Worm (Caenorhabditis elegans) whole organism, midembryonic: Measurements from ENCODE around the gene ani-2.

ENCODE experiments used
- T22C8.4 ChIP-seq: fragments of 200-800 bp; sonication (Bioruptor generic); IDR thresholded peaks from 2 replicates; pipeline ENCODE4 v1.3.6; 2022; ENCODE audit warnings: missing genetic modification characterization, missing compliant biosample characterization
- cog-1 ChIP-seq: sonication (generic microtip); optimal IDR thresholded peaks from 2 replicates; lab custom pipeline; 2016; ENCODE audit warnings: missing genetic modification characterization, missing compliant biosample characterization
- flt-1 ChIP-seq: fragments of 200-800 bp; sonication (Bioruptor generic); IDR thresholded peaks from 2 replicates; pipeline ENCODE4 v1.3.6; 2022; ENCODE audit warnings: missing genetic modification characterization, missing compliant biosample characterization
- klf-2 ChIP-seq: fragments of 200-800 bp; sonication (Bioruptor generic); conservative IDR thresholded peaks from 2 replicates; pipeline ENCODE4 v1.3.6; 2022; ENCODE audit warnings: missing genetic modification reagents, missing genetic modification characterization, missing compliant biosample characterization
- med-1 ChIP-seq: sonication (generic microtip); optimal IDR thresholded peaks from 2 replicates; lab custom pipeline; 2017; ENCODE audit warnings: missing genetic modification characterization, mild to moderate bottlenecking, missing compliant biosample characterization, antibody characterized with exemption, missing genetic modification reagents; ENCODE audit not compliant: insufficient read depth
- ref-1 ChIP-seq: fragments of 200-800 bp; sonication (Bioruptor generic); conservative IDR thresholded peaks from 2 replicates; pipeline ENCODE4 v1.3.6; 2022; ENCODE audit warnings: missing genetic modification reagents, missing genetic modification characterization, missing compliant biosample characterization
- tab-1 ChIP-seq: fragments of 200-800 bp; sonication (Bioruptor generic); IDR thresholded peaks from 2 replicates; pipeline ENCODE4 v1.3.6; 2022; ENCODE audit warnings: missing genetic modification characterization, missing compliant biosample characterization
- ztf-23 ChIP-seq: fragments of 200-800 bp; sonication (Bioruptor generic); IDR thresholded peaks from 2 replicates; pipeline ENCODE4 v1.3.6; 2022; ENCODE audit warnings: missing genetic modification reagents, missing genetic modification characterization, missing compliant biosample characterization
- ztf-29 ChIP-seq: fragments of 200-800 bp; sonication (Bioruptor generic); IDR thresholded peaks from 2 replicates; pipeline ENCODE4 v1.3.6; 2022; ENCODE audit warnings: missing genetic modification reagents, missing genetic modification characterization, missing compliant biosample characterization

The ani-2 gene

DNA sequence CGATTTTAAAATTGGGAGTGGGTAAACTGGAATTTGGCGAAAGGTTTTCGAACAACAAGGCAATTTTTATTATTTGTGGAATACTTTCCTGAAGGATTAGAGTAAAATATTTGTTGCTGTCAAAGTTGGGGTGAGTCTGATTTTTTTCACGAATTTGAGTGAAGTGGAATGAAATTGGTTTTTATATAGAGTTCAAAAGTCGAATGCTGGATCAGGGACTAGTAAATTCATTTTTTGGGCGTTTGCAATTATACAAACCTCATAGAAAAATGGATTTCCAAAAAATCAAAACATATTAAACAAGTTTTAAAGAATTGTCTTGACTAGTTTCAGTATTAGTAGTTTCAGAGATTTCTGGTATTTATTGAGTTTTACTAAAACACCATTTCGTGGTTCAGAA is 25.2 kb downstream of the ani-2 start, which contains the start of gene C32D5.7:
C32D5.7 (minus strand) TSS at position 101 of the 400 bp plus-strand sequence.
- TF ChIP-seq klf-2, result no peak
- no peak for TF ChIP-seq tab-1 (GFP tag; lab: Robert Waterston, UW)
- no peak for TF ChIP-seq flt-1 (GFP tag; lab: Robert Waterston, UW)
- TF ChIP-seq ref-1 (GFP tag; lab: Robert Waterston, UW), result no peak
- no peak for TF ChIP-seq cog-1
- TF ChIP-seq ztf-23 (GFP tag; lab: Robert Waterston, UW), result no peak
- TF ChIP-seq T22C8.4, result no peak
- no peak for TF ChIP-seq ztf-29
- TF ChIP-seq med-1, result no peak

ce11 chrII:6339511-6339910 is 25.7 kb downstream of the ani-2 start:
- no peak for TF ChIP-seq T22C8.4
- TF ChIP-seq cog-1, result no peak
- no peak for TF ChIP-seq flt-1 (GFP tag; lab: Robert Waterston, UW)
- no peak for TF ChIP-seq tab-1 (GFP tag; lab: Robert Waterston, UW)
- no peak for TF ChIP-seq med-1
- TF ChIP-seq ztf-23 (GFP tag; lab: Robert Waterston, UW), result no peak
- no peak for TF ChIP-seq klf-2

DNA sequence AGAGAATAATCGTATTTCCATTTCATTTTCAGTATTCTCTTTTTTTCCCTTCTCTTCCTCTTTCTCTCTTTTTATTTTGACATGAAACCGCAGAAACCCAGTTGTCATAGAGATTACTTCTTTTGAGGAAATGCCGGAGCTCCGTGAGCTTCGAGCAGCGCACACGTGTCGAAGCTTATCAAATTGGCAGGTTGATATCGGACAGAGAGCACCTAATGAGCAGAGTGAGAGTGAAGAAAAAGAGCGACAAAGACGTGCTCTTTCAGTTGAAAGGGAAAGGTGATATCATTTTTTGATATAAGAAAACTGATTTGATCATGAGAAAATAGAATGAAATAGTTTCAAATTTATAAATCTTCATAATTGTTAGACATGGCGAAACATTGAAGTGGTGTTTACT is 29.8 kb downstream of the ani-2 start, which contains the start of gene C32D5.14:
C32D5.14 (plus strand) TSS at position 131 of the 400 bp plus-strand sequence.
- TF ChIP-seq ztf-23 (GFP tag; lab: Robert Waterston, UW) (no peak), klf-2 (no peak), med-1 (no peak), ref-1 (GFP tag; lab: Robert Waterston, UW) (no peak), ztf-29 (no peak), T22C8.4 (no peak), cog-1 (no peak), flt-1 (GFP tag; lab: Robert Waterston, UW) (no peak), tab-1 (GFP tag; lab: Robert Waterston, UW) (no peak)

DNA sequence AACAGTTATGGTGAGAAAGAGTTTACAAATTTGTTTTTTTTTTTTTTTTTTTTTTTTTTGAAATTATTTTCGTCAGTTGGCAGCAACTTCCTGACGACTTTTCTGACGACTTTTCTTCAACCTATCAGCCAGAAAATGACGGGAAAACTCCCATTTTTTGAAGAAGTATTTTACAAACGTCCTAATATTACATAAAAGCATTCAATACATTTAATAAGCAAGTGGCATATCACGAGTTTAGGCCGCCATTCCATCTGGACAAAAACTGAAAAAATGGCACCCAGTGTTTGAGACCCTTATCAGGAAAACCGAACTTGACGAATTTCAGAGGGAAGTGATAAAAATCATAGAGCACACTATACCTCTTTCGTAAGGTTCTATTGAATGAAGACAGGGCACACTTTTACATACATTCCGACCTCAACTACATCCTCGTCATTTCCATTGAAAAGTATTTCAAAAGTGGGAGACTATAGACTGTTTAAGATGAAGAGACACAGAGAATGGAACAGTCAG is 30.4 kb downstream of the ani-2 start:
- TF ChIP-seq cog-1 (no peak), T22C8.4 (no peak), ref-1 (GFP tag; lab: Robert Waterston, UW) (no peak), ztf-29 (no peak), flt-1 (GFP tag; lab: Robert Waterston, UW) (no peak), ztf-23 (GFP tag; lab: Robert Waterston, UW) (no peak)

- no peak for TF ChIP-seq ztf-29
- TF ChIP-seq cog-1, result no peak
- no peak for TF ChIP-seq flt-1 (GFP tag; lab: Robert Waterston, UW)
- no peak for TF ChIP-seq klf-2
- no peak for TF ChIP-seq med-1
- no peak for TF ChIP-seq tab-1 (GFP tag; lab: Robert Waterston, UW)
- TF ChIP-seq T22C8.4, result no peak
- no peak for TF ChIP-seq ztf-23 (GFP tag; lab: Robert Waterston, UW)
- TF ChIP-seq ref-1 (GFP tag; lab: Robert Waterston, UW), result no peak
Observed at ce11 chrII:6333887-6334286, 31.3 kb downstream of the ani-2 start, which contains the start of gene ttc-39B. Gene ttc-39B, minus strand, starts transcription at chrII:6333987.

DNA sequence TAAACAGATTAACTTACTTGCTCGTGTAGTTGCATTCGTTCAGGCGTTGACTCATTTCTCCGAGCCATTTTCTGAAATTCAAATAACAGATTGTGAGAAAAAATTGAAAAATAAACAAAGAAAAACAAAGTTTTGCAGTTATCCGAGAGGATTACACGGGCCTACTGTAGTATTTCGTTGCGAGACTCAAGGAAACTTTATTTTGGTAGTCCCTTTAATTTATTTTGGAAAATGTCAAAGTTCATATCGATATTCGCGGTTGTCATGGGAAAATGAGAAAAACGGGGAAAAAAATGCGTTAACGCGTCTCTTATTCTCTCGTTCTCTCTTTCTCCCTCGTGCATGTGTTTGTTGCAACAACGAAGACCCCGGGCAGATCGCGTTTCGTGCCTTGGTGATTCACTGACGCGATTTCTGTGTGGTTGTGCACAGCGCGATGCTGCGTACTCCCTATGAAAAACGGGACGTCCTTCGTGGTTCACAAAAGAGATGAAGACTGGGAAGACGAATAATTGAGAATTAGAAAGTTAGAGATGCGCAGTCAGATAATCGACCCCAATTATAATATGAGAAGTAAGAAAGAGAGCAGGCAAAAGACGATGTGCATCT is 33.8 kb downstream of the ani-2 start, which contains the start of gene set-4:
set-4 (minus strand) TSS at position 120 of the 609 bp plus-strand sequence.
- TF ChIP-seq flt-1 (GFP tag; lab: Robert Waterston, UW) (peak; percentile 52; the same call in 1 of the 2 replicates), cog-1 (peak; percentile 77), ztf-23 (GFP tag; lab: Robert Waterston, UW) (peak; percentile 67; the same call in 1 of the 2 replicates), ref-1 (GFP tag; lab: Robert Waterston, UW) (no peak)

- TF ChIP-seq flt-1 (GFP tag; lab: Robert Waterston, UW) (no peak), tab-1 (GFP tag; lab: Robert Waterston, UW) (no peak), klf-2 (no peak), med-1 (no peak), T22C8.4 (no peak), ztf-23 (GFP tag; lab: Robert Waterston, UW) (no peak), cog-1 (no peak), ref-1 (GFP tag; lab: Robert Waterston, UW) (no peak), ztf-29 (no peak)
Observed at ce11 chrII:6328672-6329071, 36.5 kb downstream of the ani-2 start.

DNA sequence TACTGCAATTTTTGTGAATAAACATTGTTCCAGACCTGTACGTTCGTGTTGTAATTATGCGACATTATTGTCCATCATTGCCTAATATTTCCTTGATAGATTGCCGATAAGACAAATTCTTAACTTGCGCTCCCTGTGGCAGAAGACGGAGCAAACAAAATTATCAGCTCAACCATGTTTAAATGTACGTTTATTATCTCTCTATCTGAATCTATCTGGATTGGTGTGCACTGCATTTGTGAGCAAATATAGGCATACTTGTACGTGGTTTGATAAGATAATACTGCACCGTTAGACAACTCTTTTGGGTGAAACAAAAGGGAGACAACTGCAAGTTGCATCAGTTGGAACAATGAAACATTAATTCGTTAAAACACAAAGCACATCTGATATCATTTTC is 37.9 kb downstream of the ani-2 start:
- TF ChIP-seq klf-2 (no peak), flt-1 (GFP tag; lab: Robert Waterston, UW) (no peak), tab-1 (GFP tag; lab: Robert Waterston, UW) (no peak)

ce11 chrII:6324086-6324485 is 41.1 kb downstream of the ani-2 start, which contains the start of gene sma-6:
Gene sma-6, plus strand, starts transcription at chrII:6324484.
- TF ChIP-seq ztf-23 (GFP tag; lab: Robert Waterston, UW) (no peak), cog-1 (no peak), flt-1 (GFP tag; lab: Robert Waterston, UW) (no peak), ztf-29 (no peak), T22C8.4 (no peak), ref-1 (GFP tag; lab: Robert Waterston, UW) (no peak), klf-2 (no peak), med-1 (no peak), tab-1 (GFP tag; lab: Robert Waterston, UW) (no peak)

ce11 chrII:6322979-6323378 is 42.2 kb downstream of the ani-2 start, which contains the start of gene C32D5.4:
Gene C32D5.4, minus strand, starts transcription at chrII:6323079.
- TF ChIP-seq ztf-23 (GFP tag; lab: Robert Waterston, UW), result no peak
- no peak for TF ChIP-seq cog-1
- no peak for TF ChIP-seq tab-1 (GFP tag; lab: Robert Waterston, UW)
- no peak for TF ChIP-seq klf-2
- TF ChIP-seq ref-1 (GFP tag; lab: Robert Waterston, UW), result no peak

DNA sequence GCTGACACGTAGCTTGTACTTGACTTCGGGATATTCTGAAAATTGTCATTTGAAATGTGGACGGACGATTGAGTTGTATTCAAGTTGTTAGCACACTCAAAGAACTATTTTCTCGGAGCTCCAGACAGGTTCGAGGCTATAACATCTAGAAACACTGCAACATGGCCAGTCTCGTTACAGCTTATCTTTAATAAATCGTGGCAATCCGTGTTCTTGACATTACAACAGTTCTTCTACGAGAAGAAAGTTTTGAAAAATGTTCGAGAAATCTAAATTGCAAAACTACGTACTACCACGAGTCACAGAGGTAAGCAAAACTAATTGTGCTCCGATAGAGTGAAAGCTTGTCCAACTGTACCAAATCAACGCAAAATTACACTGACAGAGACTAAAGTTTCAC is 43.1 kb downstream of the ani-2 start:
- TF ChIP-seq ref-1 (GFP tag; lab: Robert Waterston, UW), result no peak
- TF ChIP-seq med-1, result no peak
- no peak for TF ChIP-seq ztf-23 (GFP tag; lab: Robert Waterston, UW)
- no peak for TF ChIP-seq flt-1 (GFP tag; lab: Robert Waterston, UW)
- no peak for TF ChIP-seq ztf-29
- no peak for TF ChIP-seq cog-1
- no peak for TF ChIP-seq T22C8.4
- TF ChIP-seq klf-2, result no peak
- no peak for TF ChIP-seq tab-1 (GFP tag; lab: Robert Waterston, UW)
